Worm (Caenorhabditis elegans) whole organism, late embryonic: Measurements from ENCODE around the gene Y38H8A.7.
"Not testable (repeated sequence)": the region's sequence is repeated elsewhere in the genome, so short reads cannot be mapped to it uniquely, and the experiment has no call there.

Source experiments
- C08G9.2 ChIP-seq: sonication (generic microtip); optimal IDR thresholded peaks from 2 replicates; lab custom pipeline; 2016; ENCODE audit warnings: mild to moderate bottlenecking, missing genetic modification characterization, moderate library complexity, missing compliant biosample characterization
- K02D7.2 ChIP-seq: sonication (generic microtip); optimal IDR thresholded peaks from 2 replicates; lab custom pipeline; 2017; ENCODE audit warnings: mild to moderate bottlenecking, missing genetic modification characterization, missing compliant biosample characterization
- T23F11.4 ChIP-seq: fragments of 200-800 bp; sonication (Bioruptor generic); optimal IDR thresholded peaks from 2 replicates; lab custom pipeline; 2018; ENCODE audit warnings: mild to moderate bottlenecking, missing genetic modification characterization, missing compliant biosample characterization
- ahr-1 ChIP-seq: sonication (generic microtip); optimal IDR thresholded peaks from 2 replicates; lab custom pipeline; 2016; ENCODE audit warnings: missing genetic modification characterization, missing compliant biosample characterization
- ama-1 ChIP-seq: fragments of 150-350 bp; optimal IDR thresholded peaks from 2 replicates; lab custom pipeline; 2014
- ceh-14 ChIP-seq: sonication (generic microtip); optimal IDR thresholded peaks from 2 replicates; lab custom pipeline; 2016; ENCODE audit warnings: missing genotype, missing genetic modification characterization, missing compliant biosample characterization
- ceh-18 ChIP-seq: sonication (generic microtip); optimal IDR thresholded peaks from 2 replicates; lab custom pipeline; 2016; ENCODE audit warnings: missing genetic modification characterization, missing compliant biosample characterization
- ceh-24 ChIP-seq: sonication (generic microtip); optimal IDR thresholded peaks from 2 replicates; lab custom pipeline; 2016; ENCODE audit warnings: mild to moderate bottlenecking, missing genetic modification characterization, missing compliant biosample characterization
- ceh-34 ChIP-seq: sonication (generic microtip); optimal IDR thresholded peaks from 2 replicates; lab custom pipeline; 2016; ENCODE audit warnings: mild to moderate bottlenecking, missing genetic modification characterization, missing compliant biosample characterization
- ceh-48 ChIP-seq: sonication (generic microtip); optimal IDR thresholded peaks from 2 replicates; lab custom pipeline; 2016; ENCODE audit warnings: missing genetic modification characterization, inconsistent platforms, missing compliant biosample characterization
- ceh-9 ChIP-seq: sonication (generic microtip); optimal IDR thresholded peaks from 2 replicates; lab custom pipeline; 2016; ENCODE audit warnings: mild to moderate bottlenecking, missing genetic modification characterization, inconsistent platforms, missing compliant biosample characterization
- che-1 ChIP-seq: sonication (generic microtip); optimal IDR thresholded peaks from 2 replicates; lab custom pipeline; 2016; ENCODE audit warnings: mild to moderate bottlenecking, missing genetic modification characterization, missing compliant biosample characterization
- elt-4 ChIP-seq: sonication (generic microtip); optimal IDR thresholded peaks from 2 replicates; lab custom pipeline; 2016; ENCODE audit warnings: missing genetic modification characterization, missing compliant biosample characterization
- eyg-1 ChIP-seq: sonication (generic microtip); optimal IDR thresholded peaks from 2 replicates; lab custom pipeline; 2016; ENCODE audit warnings: missing genotype, missing genetic modification characterization, missing compliant biosample characterization
- hlh-30 ChIP-seq: sonication (generic microtip); optimal IDR thresholded peaks from 2 replicates; lab custom pipeline; 2017; ENCODE audit warnings: antibody characterized with exemption, missing genetic modification characterization, missing compliant biosample characterization; ENCODE audit not compliant: insufficient read depth
- hlh-8 ChIP-seq: sonication (generic microtip); optimal IDR thresholded peaks from 2 replicates; lab custom pipeline; 2016; ENCODE audit warnings: missing genotype, missing genetic modification characterization, missing compliant biosample characterization
- lim-6 ChIP-seq: sonication (generic microtip); optimal IDR thresholded peaks from 2 replicates; lab custom pipeline; 2016; ENCODE audit warnings: missing genetic modification characterization, missing compliant biosample characterization
- madf-2 ChIP-seq: sonication (generic microtip); optimal IDR thresholded peaks from 2 replicates; lab custom pipeline; 2017; ENCODE audit warnings: missing genetic modification characterization, missing compliant biosample characterization
- nfya-1 ChIP-seq: sonication (generic microtip); optimal IDR thresholded peaks from 2 replicates; lab custom pipeline; 2017; ENCODE audit warnings: missing genetic modification characterization, mild to moderate bottlenecking, missing compliant biosample characterization, antibody characterized with exemption, moderate library complexity
- npax-4 ChIP-seq: sonication (generic microtip); optimal IDR thresholded peaks from 2 replicates; lab custom pipeline; 2016; ENCODE audit warnings: missing genetic modification characterization, missing compliant biosample characterization
- pax-1 ChIP-seq: fragments of 150-350 bp; optimal IDR thresholded peaks from 2 replicates; lab custom pipeline; 2014; ENCODE audit warnings: missing biosample characterization, missing genetic modification characterization
- pha-2 ChIP-seq: sonication (generic microtip); optimal IDR thresholded peaks from 2 replicates; lab custom pipeline; 2017; ENCODE audit warnings: mild to moderate bottlenecking, missing genetic modification characterization, missing compliant biosample characterization
- syd-9 ChIP-seq: sonication (generic microtip); optimal IDR thresholded peaks from 2 replicates; lab custom pipeline; 2016; ENCODE audit warnings: mild to moderate bottlenecking, missing genetic modification characterization, moderate library complexity, missing compliant biosample characterization
- tbx-2 ChIP-seq: sonication (generic microtip); optimal IDR thresholded peaks from 2 replicates; lab custom pipeline; 2016; ENCODE audit warnings: missing genetic modification characterization, missing compliant biosample characterization
- unc-3 ChIP-seq, 2 experiments: fragments of 200-800 bp in 1 of 2; sonication (Bioruptor generic) in 1 of 2; sonication (generic microtip) in 1 of 2; conservative IDR thresholded peaks in 1 of 2; optimal IDR thresholded peaks in 1 of 2; 2 replicates each; pipeline versions ENCODE4 v1.3.6 to Lab custom; 2016 to 2022; ENCODE audit warnings: missing compliant biosample characterization in 2 of 2, missing genetic modification characterization in 2 of 2, missing genetic modification reagents in 1 of 2
- unc-55 ChIP-seq: sonication (generic microtip); optimal IDR thresholded peaks from 2 replicates; lab custom pipeline; 2017; ENCODE audit warnings: missing biosample characterization, missing genetic modification reagents, missing genetic modification characterization
- unc-86 ChIP-seq: sonication (generic microtip); optimal IDR thresholded peaks from 2 replicates; lab custom pipeline; 2016; ENCODE audit warnings: missing genetic modification characterization, missing compliant biosample characterization
- zip-5 ChIP-seq: sonication (generic microtip); optimal IDR thresholded peaks from 2 replicates; lab custom pipeline; 2016; ENCODE audit warnings: missing genetic modification characterization, missing compliant biosample characterization
- ztf-16 ChIP-seq: sonication (generic microtip); optimal IDR thresholded peaks from 2 replicates; lab custom pipeline; 2017; ENCODE audit warnings: missing genetic modification characterization, missing compliant biosample characterization

The Y38H8A.7 gene

ce11 chrIV:13455200-13455599 is at the start of gene Y38H8A.7:
Gene Y38H8A.7 (plus strand): TSS chrIV:13455500.
- TF ChIP-seq hlh-30 (tag; lab: Kevin White, UChicago); eyg-1; unc-55 (GFP tag; lab: Kevin White, UChicago): not testable (repeated sequence)

- TF ChIP-seq tbx-2 (no peak), ceh-9 (no peak), C08G9.2 (tag; lab: Kevin White, UChicago) (no peak), hlh-30 (tag; lab: Kevin White, UChicago) (no peak), npax-4 (tag; lab: Kevin White, UChicago) (no peak), ceh-24 (tag; lab: Kevin White, UChicago) (no peak)
- TF ChIP-seq, all 69 proteins: peak for 0
These were observed 47.3 kb upstream of the Y38H8A.7 start, which contains the start of gene Y62E10A.19 for ce11 chrIV:13408018-13408417. Gene Y62E10A.19 (minus strand): TSS chrIV:13408306.

- TF ChIP-seq zip-5 (tag; lab: Kevin White, UChicago) (no peak), nfya-1 (tag; lab: Kevin White, UChicago) (peak; percentile 11), hlh-30 (tag; lab: Kevin White, UChicago) (peak; percentile 55), hlh-8 (tag; lab: Kevin White, UChicago) (peak; percentile 13)
These were observed 42.4 kb upstream of the Y38H8A.7 start, which contains the start of gene gcl-1 for ce11 chrIV:13412845-13413383. Gene gcl-1 (minus strand): TSS chrIV:13412895.

ce11 chrIV:13415739-13416271 is 39.5 kb upstream of the Y38H8A.7 start, which contains the start of the genes pik-1 and aptf-2:
Gene pik-1 (plus strand): TSS chrIV:13416041.
Gene aptf-2 (minus strand): TSS chrIV:13416051.
- TF ChIP-seq elt-4 (tag; lab: Kevin White, UChicago) (no peak), ahr-1 (tag; lab: Kevin White, UChicago) (no peak), unc-55 (GFP tag; lab: Kevin White, UChicago) (no peak), ztf-16 (tag; lab: Kevin White, UChicago) (no peak)

- TF ChIP-seq unc-3 (GFP tag; conservative IDR thresholded peaks at IDR 0.05; lab: Robert Waterston, UW) (no peak), unc-3 (tag; optimal IDR thresholded peaks at IDR 0.05; lab: Kevin White, UChicago) (no peak)
- TF ChIP-seq, all 69 proteins: peak for 0
These were observed 33.1 kb upstream of the Y38H8A.7 start, which contains the start of gene nol-9 for ce11 chrIV:13422200-13422599. Gene nol-9 (plus strand): TSS chrIV:13422500.

- TF ChIP-seq syd-9 (no peak), pax-1 (tag; lab: Kevin White, UChicago) (no peak), ceh-14 (no peak), che-1 (tag; lab: Kevin White, UChicago) (no peak), K02D7.2 (tag; lab: Kevin White, UChicago) (no peak), ama-1 (lab: Kevin White, UChicago) (no peak), ceh-18 (tag; lab: Kevin White, UChicago) (no peak), madf-2 (no peak), ceh-34 (no peak), unc-86 (no peak), pha-2 (tag; lab: Kevin White, UChicago) (no peak), lim-6 (no peak), ceh-48 (tag; lab: Kevin White, UChicago) (no peak), zip-5 (tag; lab: Kevin White, UChicago) (no peak), elt-4 (tag; lab: Kevin White, UChicago) (no peak), T23F11.4 (GFP tag; lab: Kevin White, UChicago) (no peak)
These were observed 26.1 kb upstream of the Y38H8A.7 start, which contains the start of gene K09B11.4 for ce11 chrIV:13429240-13429639. Gene K09B11.4 (plus strand): TSS chrIV:13429540.
